Fruit fly (Drosophila melanogaster) whole organism, pupa: ENCODE data around the gene TyrR.

ENCODE experiments used
- CG32121 ChIP-seq: fragments of 200-800 bp; sonication (Bioruptor generic); IDR thresholded peaks from 2 replicates; pipeline ENCODE4 v1.3.6; 2022; ENCODE audit warnings: missing biosample characterization, missing genetic modification characterization
- gl ChIP-seq: fragments of 200-800 bp; sonication (Bioruptor generic); optimal IDR thresholded peaks from 2 replicates; lab custom pipeline; 2018; ENCODE audit warnings: missing biosample characterization, mild to moderate bottlenecking, missing genetic modification characterization

DNA sequence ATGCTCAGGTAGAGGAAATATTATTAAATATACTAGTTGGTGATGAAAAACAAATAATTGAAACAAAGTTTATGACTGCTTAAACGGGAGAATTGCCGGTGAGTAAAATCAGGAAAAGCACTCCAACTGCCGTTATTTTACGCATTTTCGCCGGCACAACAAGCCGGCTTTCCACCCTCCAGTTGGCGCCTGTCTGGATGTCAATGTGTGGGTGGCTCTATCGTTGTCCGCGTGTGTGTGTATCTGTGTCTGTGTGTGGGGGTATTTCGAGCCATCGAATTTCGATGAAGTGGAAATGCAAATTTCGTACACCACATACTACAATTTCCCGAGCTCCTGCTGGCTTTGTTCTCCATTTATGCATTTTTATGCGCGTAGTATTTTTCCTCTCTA is 48.7 kb upstream of the TyrR start:
- no peak for TF ChIP-seq gl (tag; lab: Kevin White, UChicago)
- no peak for TF ChIP-seq CG32121 (GFP tag; lab: Robert Waterston, UW)
